Fruit fly (Drosophila melanogaster): ENCODE measurements around the gene Der-2.

Der-2 gene

DNA sequence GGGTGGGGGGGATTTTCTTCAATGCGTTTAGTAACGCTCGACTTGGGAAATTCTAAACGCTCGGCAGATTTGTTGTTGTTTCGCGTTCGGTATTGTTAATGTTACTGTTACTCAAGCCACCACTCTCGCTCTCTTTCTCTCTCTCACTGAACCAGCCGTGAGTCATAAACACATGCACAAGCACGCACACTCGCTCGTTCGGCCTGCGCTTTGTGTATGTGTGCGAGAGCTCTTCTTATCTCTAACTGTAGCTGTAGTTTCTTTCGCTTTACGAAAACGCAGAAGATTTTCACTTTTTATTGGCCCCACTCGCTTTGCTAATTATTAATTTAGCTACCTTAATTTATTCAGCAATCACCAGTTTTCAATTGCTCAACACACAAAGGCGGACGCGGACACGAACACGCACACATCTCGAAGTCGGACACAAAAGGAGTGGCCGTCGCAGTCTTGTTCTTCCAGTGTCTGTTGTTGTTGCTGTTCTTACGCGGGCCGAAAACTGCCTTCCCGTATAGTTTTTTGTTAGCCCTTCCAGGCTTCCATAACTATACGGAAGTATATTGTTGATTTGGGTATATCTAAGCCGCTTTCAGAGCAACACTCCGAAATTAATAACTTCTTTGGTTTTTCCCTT, 31.0 kb downstream of the Der-2 start:
- no peak for TF ChIP-seq noc (tag; optimal IDR thresholded peaks at IDR 0.05)

DNA sequence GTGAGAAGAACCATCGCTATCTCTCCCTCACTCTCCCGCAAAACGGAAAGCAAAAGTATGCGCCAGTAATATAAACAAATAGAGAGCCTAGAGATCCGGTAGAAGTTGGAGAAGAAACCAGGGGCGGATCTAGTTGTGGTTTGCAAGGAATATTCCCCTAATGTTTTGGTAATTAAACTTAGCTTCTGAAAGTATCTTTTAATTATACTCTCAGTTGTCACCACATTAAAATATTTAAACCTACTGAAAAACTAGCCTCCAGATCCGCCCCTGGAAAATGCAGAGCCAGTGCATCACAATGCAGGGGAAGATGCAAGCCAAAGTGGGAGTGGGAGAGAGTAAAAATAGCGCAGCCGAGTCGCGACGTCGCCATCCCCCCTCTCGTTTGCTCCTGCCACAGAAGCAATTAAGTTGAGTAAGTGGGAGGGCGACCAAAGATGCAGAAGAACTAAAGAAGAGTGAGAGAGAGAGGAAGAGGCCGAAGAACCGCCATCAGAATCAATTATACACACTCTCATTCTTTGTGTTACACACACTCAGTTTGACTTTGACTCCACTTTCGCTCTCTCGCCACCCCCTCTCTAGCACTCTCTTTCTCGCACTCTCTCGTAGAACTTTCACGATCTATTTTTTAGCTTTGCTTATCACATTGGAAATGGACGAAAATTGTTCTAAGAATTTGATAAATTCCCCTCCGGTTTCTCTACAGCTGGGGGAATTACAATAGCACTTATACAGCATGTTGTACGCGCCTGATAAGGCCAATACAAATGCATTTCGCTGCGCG, 34.6 kb downstream of the Der-2 start:
- TF ChIP-seq noc (tag; optimal IDR thresholded peaks at IDR 0.05) = peak; percentile 84

DNA sequence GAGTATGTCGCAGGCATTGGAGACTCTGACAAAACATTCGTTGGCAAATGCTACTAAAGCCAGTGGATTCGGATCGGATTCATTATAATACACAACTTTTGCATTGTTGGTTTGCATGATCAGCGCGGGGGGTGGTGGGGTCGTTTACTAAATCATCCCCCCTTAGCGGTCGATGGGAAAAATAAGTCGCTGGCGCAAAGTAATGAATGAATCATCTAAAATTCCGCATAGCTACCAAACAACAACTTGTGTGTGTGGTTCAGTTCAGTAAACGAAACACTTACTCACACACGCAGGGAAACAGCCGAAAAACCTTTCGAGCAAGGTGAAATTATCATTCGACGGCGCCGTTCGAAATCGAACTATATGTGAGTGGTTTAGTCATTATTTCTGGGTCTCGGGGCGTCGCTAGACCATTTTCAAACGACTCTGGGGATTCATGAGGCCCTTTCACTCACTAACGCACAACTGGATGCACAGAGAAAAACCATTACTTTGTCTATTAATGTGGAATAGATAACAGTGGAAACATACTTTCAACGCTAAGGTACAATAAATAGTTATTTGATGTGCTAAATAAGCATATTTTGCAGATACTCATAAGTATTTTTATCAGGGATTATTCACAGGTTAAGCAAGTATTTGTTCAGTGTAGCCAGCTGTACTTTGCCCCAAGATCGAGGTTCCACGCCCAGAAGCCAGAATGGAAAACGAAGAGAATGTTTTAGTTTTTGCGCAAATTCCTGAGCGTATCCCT, 35.5 kb downstream of the Der-2 start:
- peak; percentile 80 for TF ChIP-seq noc (tag; optimal IDR thresholded peaks at IDR 0.05)

DNA sequence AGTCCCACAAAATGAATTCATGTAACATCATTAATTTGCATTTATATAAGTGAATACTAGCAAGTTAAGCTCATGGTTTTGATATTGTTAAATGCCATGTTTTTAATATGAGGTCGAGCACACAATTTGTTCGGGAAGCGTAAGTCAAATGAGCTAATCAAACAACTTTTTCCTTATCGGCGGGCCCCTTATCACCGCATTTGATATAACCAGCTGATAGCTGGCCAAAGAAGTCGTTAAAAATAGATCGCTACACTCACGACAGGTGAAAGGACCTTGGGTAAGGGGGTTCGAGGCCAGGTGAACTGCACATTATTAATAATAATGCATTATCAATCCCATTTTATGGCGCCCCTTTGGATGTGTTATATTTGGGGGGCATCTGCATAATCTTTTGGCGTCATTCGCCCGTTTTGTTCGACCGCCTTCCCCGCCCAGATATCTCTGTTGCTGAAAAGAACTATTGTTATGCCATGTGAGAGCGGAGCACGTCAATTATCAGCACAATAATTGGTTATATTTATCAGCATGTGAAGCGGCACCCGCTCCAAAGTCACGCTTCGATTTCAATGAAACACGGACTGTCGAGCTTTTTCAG, 36.5 kb downstream of the Der-2 start:
- TF ChIP-seq noc (tag; optimal IDR thresholded peaks at IDR 0.05) = no peak

DNA sequence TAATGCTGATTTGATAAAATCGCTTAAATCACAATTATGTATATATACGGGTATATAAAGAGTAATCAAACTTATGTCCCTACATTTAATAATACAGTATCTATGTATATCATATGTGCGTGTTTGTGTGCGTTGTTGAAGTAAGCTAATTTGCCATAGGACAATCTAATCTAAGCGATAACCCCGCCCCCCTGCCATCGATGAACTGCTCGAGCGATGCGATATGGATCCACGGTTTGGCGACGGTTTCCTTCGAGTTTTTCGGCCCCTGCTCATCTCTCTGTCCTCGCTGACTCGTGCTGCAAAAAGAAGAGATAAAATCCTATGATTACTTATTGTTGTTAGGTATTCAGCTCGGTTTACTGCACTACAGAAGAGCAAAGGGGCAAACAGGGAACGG, 37.2 kb downstream of the Der-2 start:
- peak; percentile 7 for TF ChIP-seq noc (tag; optimal IDR thresholded peaks at IDR 0.05)

- peak; percentile 86 for TF ChIP-seq noc (tag; optimal IDR thresholded peaks at IDR 0.05)
These were observed 41.1 kb downstream of the Der-2 start, which contains the start of the genes Ttc1 and CG14882 for dm6 chr3R:16442937-16443336. Ttc1 (minus strand) TSS chr3R:16443007. CG14882 (plus strand) TSS chr3R:16443207.

dm6 chr3R:16441367-16441923, 42.6 kb downstream of the Der-2 start, which contains the start of gene ema:
ema (minus strand) TSS chr3R:16441661.
- no peak for TF ChIP-seq noc (tag; optimal IDR thresholded peaks at IDR 0.05)

DNA sequence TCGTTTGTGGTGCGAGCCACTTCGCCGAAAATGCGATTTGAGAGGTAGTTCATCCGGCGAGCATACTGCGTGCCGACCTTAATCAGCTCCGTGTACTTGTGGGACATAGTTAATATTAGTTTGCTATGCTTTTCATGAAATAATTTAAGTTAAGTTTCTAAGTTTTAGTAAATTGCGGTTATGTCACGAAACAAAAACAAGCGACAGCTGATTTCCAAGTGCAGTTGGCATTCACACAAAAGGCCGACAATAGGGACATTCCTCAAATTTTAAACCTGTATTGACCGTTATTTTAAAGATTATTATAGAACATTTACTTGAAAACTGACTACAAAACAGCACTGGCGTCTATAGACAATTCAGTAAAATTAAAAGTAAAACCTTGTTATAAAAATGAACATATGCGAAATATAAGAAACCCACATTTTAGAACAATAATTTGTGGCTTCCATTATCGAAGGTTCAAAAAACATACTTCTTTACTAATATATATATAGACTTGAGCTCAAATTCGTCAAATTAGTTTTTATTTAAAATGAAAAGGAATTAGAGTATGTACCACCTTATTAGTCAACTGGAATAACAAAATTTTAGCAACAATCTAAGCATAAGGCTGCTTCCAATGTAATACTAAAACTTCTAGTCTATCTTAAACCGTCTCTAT, 47.5 kb downstream of the Der-2 start, which contains the start of gene mRpS33:
TSS of gene mRpS33 (minus strand) at position 224 of the 664 bp plus-strand sequence.
- TF ChIP-seq noc (tag; optimal IDR thresholded peaks at IDR 0.05) = no peak

DNA sequence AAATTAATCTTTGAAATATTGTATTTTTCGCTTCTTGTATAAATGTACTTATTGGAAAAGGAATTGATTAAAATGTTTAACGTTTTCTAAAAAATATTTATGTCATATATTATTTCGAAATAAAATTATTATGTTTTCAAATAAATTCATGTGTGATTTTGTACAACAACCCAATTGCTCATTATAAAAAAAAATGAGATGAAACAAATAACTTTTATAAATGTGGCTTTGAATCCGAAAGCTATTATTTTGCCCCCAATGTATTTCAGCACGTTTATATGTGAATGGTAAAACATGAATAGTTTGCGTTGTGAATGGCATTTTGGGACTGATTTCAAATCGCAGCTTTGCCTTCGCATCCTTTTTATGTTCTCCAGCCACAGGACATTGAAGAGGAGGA, 49.4 kb downstream of the Der-2 start, which contains the start of gene CG14881:
TSS of gene CG14881 (plus strand) at position 301 of the 400 bp plus-strand sequence.
- TF ChIP-seq noc (tag; optimal IDR thresholded peaks at IDR 0.05) = no peak
